Worm (Caenorhabditis elegans): ENCODE data around the gene F41H10.2.

- TF ChIP-seq nhr-76 (tag; optimal IDR thresholded peaks at IDR 0.05) (no peak), ama-1 (optimal IDR thresholded peaks at IDR 0.05) (no peak), nhr-11 (tag; optimal IDR thresholded peaks at IDR 0.05) (no peak), nhr-12 (tag; optimal IDR thresholded peaks at IDR 0.05) (no peak), unc-62 (GFP tag; optimal IDR thresholded peaks at IDR 0.05) (no peak), elt-1 (tag; optimal IDR thresholded peaks at IDR 0.05) (no peak), fkh-10 (GFP tag; optimal IDR thresholded peaks at IDR 0.05) (no peak), pha-4 (tag; optimal IDR thresholded peaks at IDR 0.05) (no peak), jun-1 (tag; optimal IDR thresholded peaks at IDR 0.05) (no peak), fos-1 (tag; optimal IDR thresholded peaks at IDR 0.05) (no peak), ztf-11 (tag; optimal IDR thresholded peaks at IDR 0.05) (no peak), fkh-2 (tag; optimal IDR thresholded peaks at IDR 0.05) (no peak), skn-1 (tag; optimal IDR thresholded peaks at IDR 0.05) (no peak)
These were observed 34.3 kb downstream of the F41H10.2 start, which contains the start of gene spp-7 for ce11 chrIV:5415696-5416095.
